Fruit fly (Drosophila melanogaster): Measurements from ENCODE around the gene rk.

dm6 chr2L:14011591-14012303 is 10.7 kb upstream of the rk start:
- TF ChIP-seq Hr78 (GFP tag; optimal IDR thresholded peaks at IDR 0.05) (no peak), sv (GFP tag; optimal IDR thresholded peaks at IDR 0.05) (no peak), CG9705 (GFP tag; optimal IDR thresholded peaks at IDR 0.05) (no peak), h (GFP tag; optimal IDR thresholded peaks at IDR 0.05) (peak; percentile 62), dmrt93B (GFP tag; optimal IDR thresholded peaks at IDR 0.05) (no peak), Hr83 (GFP tag; optimal IDR thresholded peaks at IDR 0.05; ENCODE audit: poor library complexity, severe bottlenecking) (no peak), usp (GFP tag; optimal IDR thresholded peaks at IDR 0.05) (no peak), foxo (GFP tag; optimal IDR thresholded peaks at IDR 0.05) (peak in 1 of 2 experiments; percentile 51), rgr (GFP tag; optimal IDR thresholded peaks at IDR 0.05) (peak; percentile 31)

All from whole organism, wandering third instar larva.